Worm (Caenorhabditis elegans) whole organism, late embryonic: ENCODE measurements around the gene ascc-1.

Experiments used
- ceh-22 ChIP-seq: sonication (generic microtip); optimal IDR thresholded peaks from 2 replicates; lab custom pipeline; 2017; ENCODE audit warnings: missing biosample characterization, missing genetic modification characterization
- dmd-4 ChIP-seq: sonication (generic microtip); optimal IDR thresholded peaks from 2 replicates; lab custom pipeline; 2016; ENCODE audit warnings: borderline replicate concordance, missing genetic modification characterization, missing compliant biosample characterization
- elt-2 ChIP-seq: sonication (generic microtip); optimal IDR thresholded peaks from 2 replicates; lab custom pipeline; 2016; ENCODE audit warnings: missing genetic modification reagents, missing genetic modification characterization, missing compliant biosample characterization
- eyg-1 ChIP-seq: sonication (generic microtip); optimal IDR thresholded peaks from 2 replicates; lab custom pipeline; 2016; ENCODE audit warnings: missing genotype, missing genetic modification characterization, missing compliant biosample characterization
- fkh-10 ChIP-seq: fragments of 150-350 bp; optimal IDR thresholded peaks from 2 replicates; lab custom pipeline; 2014; ENCODE audit warnings: missing biosample characterization, missing genetic modification reagents, missing genetic modification characterization
- ref-2 ChIP-seq: sonication (generic microtip); optimal IDR thresholded peaks from 2 replicates; lab custom pipeline; 2016; ENCODE audit warnings: missing genetic modification characterization, missing compliant biosample characterization
- unc-55 ChIP-seq: sonication (generic microtip); optimal IDR thresholded peaks from 2 replicates; lab custom pipeline; 2017; ENCODE audit warnings: missing biosample characterization, missing genetic modification reagents, missing genetic modification characterization

ce11 chrII:23739-24138 is 33.7 kb upstream of the ascc-1 start:
- TF ChIP-seq unc-55, result no peak
- no peak for TF ChIP-seq fkh-10 (GFP tag; lab: Kevin White, UChicago)
- no peak for TF ChIP-seq ref-2 (tag; lab: Kevin White, UChicago)
- no peak for TF ChIP-seq ceh-22 (tag; lab: Kevin White, UChicago)
- no peak for TF ChIP-seq elt-2
- TF ChIP-seq eyg-1, result no peak
- TF ChIP-seq dmd-4 (tag; lab: Kevin White, UChicago), result no peak
